Worm (Caenorhabditis elegans) whole organism, L2 larva: ENCODE measurements around the gene F36G9.15.
"Not testable (repeated sequence)": the region's sequence is repeated elsewhere in the genome, so short reads cannot be mapped to it uniquely, and the experiment has no call there.

Source experiments
- alr-1 ChIP-seq: fragments of 150-350 bp; optimal IDR thresholded peaks from 2 replicates; lab custom pipeline; 2014; ENCODE audit warnings: missing biosample characterization, missing genetic modification characterization
- blmp-1 ChIP-seq: sonication (generic microtip); optimal IDR thresholded peaks from 2 replicates; lab custom pipeline; 2017; ENCODE audit warnings: missing genetic modification characterization, mild to moderate bottlenecking, missing compliant biosample characterization, antibody characterized with exemption, moderate library complexity; ENCODE audit not compliant: insufficient read depth
- elt-3 ChIP-seq: sonication (generic microtip); optimal IDR thresholded peaks from 2 replicates; lab custom pipeline; 2017; ENCODE audit warnings: missing biosample characterization, missing genetic modification characterization
- lsy-2 ChIP-seq, 2 experiments: fragments of 150-350 bp in 1 of 2; sonication (generic microtip) in 1 of 2; optimal IDR thresholded peaks; 2 replicates each; lab custom pipeline; 2014 to 2017; ENCODE audit warnings: missing biosample characterization in 2 of 2, missing genetic modification characterization in 2 of 2
- mbf-1 ChIP-seq: sonication (generic microtip); optimal IDR thresholded peaks from 2 replicates; lab custom pipeline; 2017; ENCODE audit warnings: missing biosample characterization, missing genetic modification characterization
- nhr-11 ChIP-seq: fragments of 150-350 bp; optimal IDR thresholded peaks from 2 replicates; lab custom pipeline; 2014; ENCODE audit warnings: missing biosample characterization, missing genetic modification characterization
- nhr-21 ChIP-seq: fragments of 150-350 bp; optimal IDR thresholded peaks from 2 replicates; lab custom pipeline; 2014; ENCODE audit warnings: missing biosample characterization, missing genetic modification characterization
- nhr-77 ChIP-seq: fragments of 150-350 bp; optimal IDR thresholded peaks from 2 replicates; lab custom pipeline; 2014; ENCODE audit warnings: missing biosample characterization, missing genetic modification characterization
- sem-4 ChIP-seq: fragments of 150-350 bp; optimal IDR thresholded peaks from 2 replicates; lab custom pipeline; 2014; ENCODE audit warnings: missing biosample characterization, missing genetic modification reagents, missing genetic modification characterization
- sma-9 ChIP-seq, 2 experiments: fragments of 150-350 bp in 1 of 2; sonication (generic microtip) in 1 of 2; optimal IDR thresholded peaks; 2 replicates each; lab custom pipeline; 2014 to 2016; ENCODE audit warnings: missing genetic modification characterization in 2 of 2, mild to moderate bottlenecking in 1 of 2, missing biosample characterization in 1 of 2, missing compliant biosample characterization in 1 of 2, missing genetic modification reagents in 1 of 2, moderate library complexity in 1 of 2
- snpc-4 ChIP-seq: fragments of 150-350 bp; optimal IDR thresholded peaks from 2 replicates; lab custom pipeline; 2014; ENCODE audit warnings: missing biosample characterization, missing genetic modification characterization
- zag-1 ChIP-seq: fragments of 150-350 bp; optimal IDR thresholded peaks from 2 replicates; lab custom pipeline; 2014; ENCODE audit warnings: missing biosample characterization, missing genetic modification characterization
- ztf-11 ChIP-seq: sonication (generic microtip); optimal IDR thresholded peaks from 2 replicates; lab custom pipeline; 2017; ENCODE audit warnings: missing biosample characterization, missing genetic modification characterization

ce11 chrV:15991850-15992249, 3.9 kb upstream of the F36G9.15 start, which contains the start of gene C06C6.7:
- TF ChIP-seq snpc-4 (tag; lab: Kevin White, UChicago); nhr-21 (tag; lab: Kevin White, UChicago); nhr-11; ztf-11 (tag; lab: Kevin White, UChicago); zag-1 (tag; lab: Kevin White, UChicago); alr-1 (tag; lab: Kevin White, UChicago); mbf-1 (tag; lab: Kevin White, UChicago); nhr-77 (tag; lab: Kevin White, UChicago); sem-4; elt-3 (tag; lab: Kevin White, UChicago); lsy-2 (tag; optimal IDR thresholded peaks at IDR 0.05; lab: Kevin White, UChicago); blmp-1 (tag; lab: Kevin White, UChicago); sma-9 (GFP tag; optimal IDR thresholded peaks at IDR 0.05; lab: Kevin White, UChicago); sma-9 (tag; optimal IDR thresholded peaks at IDR 0.05; lab: Kevin White, UChicago): not testable (repeated sequence)
